Worm (Caenorhabditis elegans) whole organism, midembryonic: ENCODE results near the gene F16F9.3.

ENCODE experiments used
- T22C8.4 ChIP-seq: fragments of 200-800 bp; sonication (Bioruptor generic); IDR thresholded peaks from 2 replicates; pipeline ENCODE4 v1.3.6; 2022; ENCODE audit warnings: missing genetic modification characterization, missing compliant biosample characterization
- cog-1 ChIP-seq: sonication (generic microtip); optimal IDR thresholded peaks from 2 replicates; lab custom pipeline; 2016; ENCODE audit warnings: missing genetic modification characterization, missing compliant biosample characterization
- flt-1 ChIP-seq: fragments of 200-800 bp; sonication (Bioruptor generic); IDR thresholded peaks from 2 replicates; pipeline ENCODE4 v1.3.6; 2022; ENCODE audit warnings: missing genetic modification characterization, missing compliant biosample characterization
- tab-1 ChIP-seq: fragments of 200-800 bp; sonication (Bioruptor generic); IDR thresholded peaks from 2 replicates; pipeline ENCODE4 v1.3.6; 2022; ENCODE audit warnings: missing genetic modification characterization, missing compliant biosample characterization
- ztf-29 ChIP-seq: fragments of 200-800 bp; sonication (Bioruptor generic); IDR thresholded peaks from 2 replicates; pipeline ENCODE4 v1.3.6; 2022; ENCODE audit warnings: missing genetic modification reagents, missing genetic modification characterization, missing compliant biosample characterization

DNA sequence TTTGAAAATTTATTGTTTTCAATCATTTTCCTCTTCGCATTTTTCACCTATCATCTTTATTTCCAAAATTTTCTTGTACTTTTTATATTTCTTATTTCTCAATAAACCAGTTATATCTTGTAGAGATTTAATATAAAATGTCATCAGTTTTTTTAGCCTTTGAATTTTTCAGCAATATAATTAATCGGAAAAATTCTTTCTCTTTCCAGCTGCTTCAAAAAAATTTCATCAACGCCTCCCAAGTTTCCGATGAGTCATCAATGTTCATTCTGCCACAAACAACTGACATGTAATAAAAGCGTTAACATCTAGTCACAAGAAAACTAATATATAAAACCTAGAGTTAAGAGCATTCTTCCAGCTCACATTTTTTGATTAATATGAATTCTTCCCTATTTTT is 44.3 kb upstream of the F16F9.3 start, which contains the start of gene F08F1.4:
- no peak for TF ChIP-seq flt-1 (GFP tag; lab: Robert Waterston, UW)
- no peak for TF ChIP-seq cog-1 (tag; lab: Kevin White, UChicago)
- no peak for TF ChIP-seq ztf-29 (GFP tag; lab: Robert Waterston, UW)
- no peak for TF ChIP-seq tab-1 (GFP tag; lab: Robert Waterston, UW)
- TF ChIP-seq T22C8.4 (GFP tag; lab: Robert Waterston, UW): no peak
